Worm (Caenorhabditis elegans) whole organism, L2 larva: ENCODE measurements around the gene dap-3.

Source experiments
- F13H6.1 ChIP-seq: sonication (generic microtip); optimal IDR thresholded peaks from 2 replicates; lab custom pipeline; 2016; ENCODE audit warnings: missing genetic modification characterization, missing compliant biosample characterization
- R02D3.7 ChIP-seq: fragments of 150-350 bp; optimal IDR thresholded peaks from 2 replicates; lab custom pipeline; 2014; ENCODE audit warnings: missing biosample characterization, missing genetic modification characterization
- Y55F3AM.14 ChIP-seq: fragments of 200-800 bp; sonication (Bioruptor generic); optimal IDR thresholded peaks from 2 replicates; lab custom pipeline; 2018; ENCODE audit warnings: mild to moderate bottlenecking, missing genetic modification characterization, missing compliant biosample characterization
- ZK546.5 ChIP-seq: sonication (generic microtip); optimal IDR thresholded peaks from 2 replicates; lab custom pipeline; 2017; ENCODE audit warnings: missing biosample characterization, missing genetic modification characterization
- aly-2 ChIP-seq: fragments of 150-350 bp; optimal IDR thresholded peaks from 2 replicates; lab custom pipeline; 2014; ENCODE audit warnings: missing biosample characterization, missing genetic modification characterization
- ama-1 ChIP-seq: fragments of 150-350 bp; optimal IDR thresholded peaks from 2 replicates; lab custom pipeline; 2018; ENCODE audit warnings: inconsistent platforms
- crh-2 ChIP-seq: sonication (generic microtip); optimal IDR thresholded peaks from 2 replicates; lab custom pipeline; 2017; ENCODE audit warnings: missing biosample characterization, missing genetic modification characterization
- elt-1 ChIP-seq: fragments of 150-350 bp; optimal IDR thresholded peaks from 2 replicates; lab custom pipeline; 2014; ENCODE audit warnings: missing biosample characterization, missing genetic modification characterization
- elt-3 ChIP-seq: sonication (generic microtip); optimal IDR thresholded peaks from 2 replicates; lab custom pipeline; 2017; ENCODE audit warnings: missing biosample characterization, missing genetic modification characterization
- fos-1 ChIP-seq: fragments of 150-350 bp; optimal IDR thresholded peaks from 2 replicates; lab custom pipeline; 2014; ENCODE audit warnings: missing biosample characterization, missing genetic modification characterization
- gmeb-1 ChIP-seq: fragments of 150-350 bp; optimal IDR thresholded peaks from 2 replicates; lab custom pipeline; 2014; ENCODE audit warnings: missing biosample characterization, missing genetic modification characterization
- lin-11 ChIP-seq: fragments of 150-350 bp; sonication (generic microtip); optimal IDR thresholded peaks from 2 replicates; lab custom pipeline; 2014; ENCODE audit warnings: missing biosample characterization, missing genetic modification characterization, inconsistent platforms, mixed read lengths
- lin-39 ChIP-seq: fragments of 150-350 bp; optimal IDR thresholded peaks from 2 replicates; lab custom pipeline; 2014; ENCODE audit warnings: missing biosample characterization, missing genetic modification reagents, missing genetic modification characterization
- lsy-2 ChIP-seq, 2 experiments: fragments of 150-350 bp in 1 of 2; sonication (generic microtip) in 1 of 2; optimal IDR thresholded peaks; 2 replicates each; lab custom pipeline; 2014 to 2017; ENCODE audit warnings: missing biosample characterization in 2 of 2, missing genetic modification characterization in 2 of 2
- mab-5 ChIP-seq: fragments of 150-350 bp; optimal IDR thresholded peaks from 2 replicates; lab custom pipeline; 2014; ENCODE audit warnings: missing biosample characterization, missing genetic modification characterization
- mbf-1 ChIP-seq: sonication (generic microtip); optimal IDR thresholded peaks from 2 replicates; lab custom pipeline; 2017; ENCODE audit warnings: missing biosample characterization, missing genetic modification characterization
- mdl-1 ChIP-seq, 2 experiments: fragments of 150-350 bp in 1 of 2; sonication (generic microtip) in 1 of 2; optimal IDR thresholded peaks; 2 replicates each; lab custom pipeline; 2017; ENCODE audit warnings: missing biosample characterization in 2 of 2, missing genetic modification characterization in 2 of 2
- nhr-10 ChIP-seq: sonication (generic microtip); optimal IDR thresholded peaks from 2 replicates; lab custom pipeline; 2017; ENCODE audit warnings: missing biosample characterization, missing genetic modification characterization
- nhr-11 ChIP-seq: fragments of 150-350 bp; optimal IDR thresholded peaks from 2 replicates; lab custom pipeline; 2014; ENCODE audit warnings: missing biosample characterization, missing genetic modification characterization
- nhr-129 ChIP-seq: fragments of 150-350 bp; optimal IDR thresholded peaks from 2 replicates; lab custom pipeline; 2014; ENCODE audit warnings: missing biosample characterization, missing genetic modification characterization
- nhr-21 ChIP-seq: fragments of 150-350 bp; optimal IDR thresholded peaks from 2 replicates; lab custom pipeline; 2014; ENCODE audit warnings: missing biosample characterization, missing genetic modification characterization
- nhr-23 ChIP-seq: fragments of 150-350 bp; optimal IDR thresholded peaks from 2 replicates; lab custom pipeline; 2014; ENCODE audit warnings: missing biosample characterization, missing genetic modification reagents, missing genetic modification characterization
- nhr-6 ChIP-seq: fragments of 150-350 bp; optimal IDR thresholded peaks from 2 replicates; lab custom pipeline; 2014; ENCODE audit warnings: missing biosample characterization, missing genetic modification characterization
- sem-4 ChIP-seq: fragments of 150-350 bp; optimal IDR thresholded peaks from 2 replicates; lab custom pipeline; 2014; ENCODE audit warnings: missing biosample characterization, missing genetic modification reagents, missing genetic modification characterization
- skn-1 ChIP-seq: sonication (generic microtip); optimal IDR thresholded peaks from 2 replicates; lab custom pipeline; 2017; ENCODE audit warnings: missing biosample characterization, missing genetic modification characterization
- sma-3 ChIP-seq: sonication (generic microtip); optimal IDR thresholded peaks from 2 replicates; lab custom pipeline; 2016; ENCODE audit warnings: missing genetic modification reagents, missing genetic modification characterization, missing compliant biosample characterization
- sma-9 ChIP-seq, 2 experiments: fragments of 150-350 bp in 1 of 2; sonication (generic microtip) in 1 of 2; optimal IDR thresholded peaks; 2 replicates each; lab custom pipeline; 2014 to 2016; ENCODE audit warnings: missing genetic modification characterization in 2 of 2, mild to moderate bottlenecking in 1 of 2, missing biosample characterization in 1 of 2, missing compliant biosample characterization in 1 of 2, missing genetic modification reagents in 1 of 2, moderate library complexity in 1 of 2
- snpc-4 ChIP-seq: fragments of 150-350 bp; optimal IDR thresholded peaks from 2 replicates; lab custom pipeline; 2014; ENCODE audit warnings: missing biosample characterization, missing genetic modification characterization
- unc-39 ChIP-seq: fragments of 150-350 bp; optimal IDR thresholded peaks from 2 replicates; lab custom pipeline; 2014; ENCODE audit warnings: missing biosample characterization, missing genetic modification characterization
- unc-55 ChIP-seq: fragments of 150-350 bp; sonication (generic microtip); optimal IDR thresholded peaks from 3 replicates; lab custom pipeline; 2014; ENCODE audit warnings: missing biosample characterization, missing genetic modification reagents, missing genetic modification characterization
- zag-1 ChIP-seq: fragments of 150-350 bp; optimal IDR thresholded peaks from 2 replicates; lab custom pipeline; 2014; ENCODE audit warnings: missing biosample characterization, missing genetic modification characterization
- ztf-1 ChIP-seq: fragments of 200-800 bp; sonication (Bioruptor generic); conservative IDR thresholded peaks from 2 replicates; pipeline ENCODE4 v1.3.6; 2022; ENCODE audit warnings: missing genetic modification characterization, missing compliant biosample characterization
- ztf-11 ChIP-seq: sonication (generic microtip); optimal IDR thresholded peaks from 2 replicates; lab custom pipeline; 2017; ENCODE audit warnings: missing biosample characterization, missing genetic modification characterization
- ztf-4 ChIP-seq: fragments of 150-350 bp; optimal IDR thresholded peaks from 2 replicates; lab custom pipeline; 2014; ENCODE audit warnings: missing biosample characterization, missing genetic modification characterization

The dap-3 gene

ce11 chrII:10584036-10584435 is 3.1 kb downstream of the dap-3 start, which contains the start of gene algn-9:
Gene algn-9 (plus strand): TSS chrII:10584336.
- TF ChIP-seq skn-1 (tag; lab: Kevin White, UChicago) (no peak), F13H6.1 (tag; lab: Kevin White, UChicago) (no peak), nhr-11 (tag; lab: Kevin White, UChicago) (no peak), lsy-2 (tag; optimal IDR thresholded peaks at IDR 0.05; lab: Kevin White, UChicago) (no peak), nhr-129 (tag; lab: Kevin White, UChicago) (no peak), nhr-23 (tag; lab: Kevin White, UChicago) (no peak), sma-3 (GFP tag; lab: Kevin White, UChicago) (no peak), crh-2 (tag; lab: Kevin White, UChicago) (no peak), ztf-4 (tag; lab: Kevin White, UChicago) (no peak), Y55F3AM.14 (no peak), lin-11 (tag; lab: Kevin White, UChicago) (no peak), ZK546.5 (tag; lab: Kevin White, UChicago) (no peak), mdl-1 (tag; optimal IDR thresholded peaks at IDR 0.05; lab: Kevin White, UChicago) (no peak), zag-1 (tag; lab: Kevin White, UChicago) (no peak), ztf-11 (tag; lab: Kevin White, UChicago) (no peak), mab-5 (no peak)
- TF ChIP-seq, all 48 proteins: peak for 0

- no peak for TF ChIP-seq ztf-1 (GFP tag; lab: Robert Waterston, UW)
- no peak for TF ChIP-seq ZK546.5 (tag; lab: Kevin White, UChicago)
- TF ChIP-seq ztf-4 (tag; lab: Kevin White, UChicago) = no peak
- no peak for TF ChIP-seq ztf-11 (tag; lab: Kevin White, UChicago)
- no peak for TF ChIP-seq nhr-21 (tag; lab: Kevin White, UChicago)
- TF ChIP-seq mdl-1 (tag; optimal IDR thresholded peaks at IDR 0.05; lab: Kevin White, UChicago) = no peak
- TF ChIP-seq mab-5 = no peak
- TF ChIP-seq sma-9 (GFP tag; optimal IDR thresholded peaks at IDR 0.05; lab: Kevin White, UChicago) = no peak
- TF ChIP-seq sma-9 (tag; optimal IDR thresholded peaks at IDR 0.05; lab: Kevin White, UChicago) = no peak
- no peak for TF ChIP-seq sem-4 (tag; lab: Kevin White, UChicago)
- no peak for TF ChIP-seq nhr-23 (tag; lab: Kevin White, UChicago)
- no peak for TF ChIP-seq zag-1 (tag; lab: Kevin White, UChicago)
- TF ChIP-seq gmeb-1 (tag; lab: Kevin White, UChicago) = no peak
- TF ChIP-seq unc-39 = no peak
- no peak for TF ChIP-seq nhr-129 (tag; lab: Kevin White, UChicago)
- no peak for TF ChIP-seq R02D3.7 (tag; lab: Kevin White, UChicago)
- TF ChIP-seq aly-2 = no peak
- no peak for TF ChIP-seq ama-1
Measured at ce11 chrII:10587742-10588141, 6.8 kb downstream of the dap-3 start, which contains the start of gene crn-3. Gene crn-3 (plus strand): TSS chrII:10588042.

ce11 chrII:10592452-10592851 is 11.5 kb downstream of the dap-3 start, which contains the start of gene crn-5:
Gene crn-5 (plus strand): TSS chrII:10592752.
- TF ChIP-seq elt-1 (tag; lab: Kevin White, UChicago) = no peak
- TF ChIP-seq unc-55 (GFP tag; lab: Kevin White, UChicago) = no peak
- TF ChIP-seq mbf-1 = no peak
- no peak for TF ChIP-seq sma-3 (GFP tag; lab: Kevin White, UChicago)
- TF ChIP-seq elt-3 = no peak
- TF ChIP-seq ztf-1 (GFP tag; lab: Robert Waterston, UW) = no peak
- TF ChIP-seq skn-1 (tag; lab: Kevin White, UChicago) = no peak
- no peak for TF ChIP-seq ztf-4 (tag; lab: Kevin White, UChicago)
- no peak for TF ChIP-seq nhr-10
- no peak for TF ChIP-seq lsy-2 (tag; optimal IDR thresholded peaks at IDR 0.05; lab: Kevin White, UChicago)

- TF ChIP-seq nhr-10 = no peak
- TF ChIP-seq nhr-6 (tag; lab: Kevin White, UChicago) = no peak
- no peak for TF ChIP-seq lin-39 (tag; lab: Kevin White, UChicago)
- TF ChIP-seq ztf-4 (tag; lab: Kevin White, UChicago) = no peak
- TF ChIP-seq, all 48 proteins: peak for 0
Measured at ce11 chrII:10594312-10594711, 13.4 kb downstream of the dap-3 start.

ce11 chrII:10594758-10595157 is 13.8 kb downstream of the dap-3 start, which contains the start of gene C14A4.6:
Gene C14A4.6 (minus strand): TSS chrII:10594776.
- peak; percentile 74 for TF ChIP-seq fos-1 (tag; lab: Kevin White, UChicago)
- no peak for TF ChIP-seq nhr-6 (tag; lab: Kevin White, UChicago)
- TF ChIP-seq snpc-4 = no peak
- TF ChIP-seq crh-2 (tag; lab: Kevin White, UChicago) = peak; percentile 54
